Fruit fly (Drosophila melanogaster): Measurements from ENCODE around the gene Pde1c.

Pde1c gene

DNA sequence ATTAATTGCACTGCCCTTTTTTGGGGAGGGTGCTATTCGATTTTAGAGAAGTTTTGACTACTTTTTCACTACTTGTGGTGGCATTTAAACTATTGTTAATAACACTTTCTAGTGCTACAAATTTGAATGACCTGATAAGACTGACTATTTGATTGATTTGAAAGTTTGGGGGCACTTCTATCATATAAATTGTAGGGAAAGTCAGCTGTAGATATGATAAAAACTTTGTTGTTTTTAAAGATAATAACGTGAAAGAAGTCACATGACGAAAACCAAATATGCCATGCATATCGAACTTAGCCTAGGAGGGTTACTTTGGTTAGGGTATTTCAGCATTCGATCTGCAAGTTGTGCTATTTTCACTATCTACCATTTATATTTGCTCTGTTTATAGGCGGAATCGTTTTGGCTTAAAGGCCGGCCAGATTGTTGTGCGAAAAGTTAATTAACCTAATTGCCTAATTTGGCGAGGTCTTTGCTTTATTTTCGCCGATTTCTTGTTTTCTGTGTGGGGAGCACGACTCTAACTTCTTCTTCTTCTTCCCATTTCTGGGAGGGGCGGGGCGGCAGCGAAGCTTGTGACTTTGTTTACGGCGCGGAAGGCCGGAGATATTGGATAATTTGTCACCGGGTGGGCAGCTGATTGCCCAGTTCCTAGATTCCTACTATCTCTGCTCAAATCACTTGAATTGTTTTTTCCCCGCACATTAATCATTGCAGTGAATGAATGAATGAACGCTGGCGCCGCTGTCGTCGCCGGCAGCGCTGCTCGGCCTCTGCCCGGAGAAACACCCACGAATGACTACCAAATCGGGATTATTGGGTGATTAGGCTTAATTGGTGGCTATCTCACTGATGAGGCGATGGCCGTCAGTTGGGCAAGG is 115.3 kb downstream of the Pde1c start (continued):
- TF ChIP-seq CG11398 (GFP tag; optimal IDR thresholded peaks at IDR 0.05): no peak
- peak; percentile 11 for TF ChIP-seq Meics (GFP tag; optimal IDR thresholded peaks at IDR 0.05)
- TF ChIP-seq Sry-β (GFP tag; optimal IDR thresholded peaks at IDR 0.05): no peak
- no peak for TF ChIP-seq bbx (GFP tag; IDR thresholded peaks at IDR 0.05; ENCODE audit: partially characterized antibody)
- TF ChIP-seq CG4424 (GFP tag; optimal IDR thresholded peaks at IDR 0.05): no peak
- no peak for TF ChIP-seq az2 (GFP tag; optimal IDR thresholded peaks at IDR 0.05)
- TF ChIP-seq D19A (tag; optimal IDR thresholded peaks at IDR 0.05): peak; percentile 86
- TF ChIP-seq fd64A (GFP tag; optimal IDR thresholded peaks at IDR 0.05): no peak
- TF ChIP-seq pan (optimal IDR thresholded peaks at IDR 0.05): no peak
- no peak for TF ChIP-seq pan (GFP tag; optimal IDR thresholded peaks at IDR 0.05 in 1 of 2, IDR thresholded peaks at IDR 0.05 in 1 of 2)
- TF ChIP-seq crp (GFP tag; optimal IDR thresholded peaks at IDR 0.05): no peak
- TF ChIP-seq CG8281 (tag; optimal IDR thresholded peaks at IDR 0.05): no peak
- TF ChIP-seq zfh2 (GFP tag; optimal IDR thresholded peaks at IDR 0.05): peak; percentile 1
- no peak for TF ChIP-seq slou (GFP tag; optimal IDR thresholded peaks at IDR 0.05)
- peak; percentile 27 for TF ChIP-seq gem (tag; optimal IDR thresholded peaks at IDR 0.05)
- TF ChIP-seq hb (GFP tag; IDR thresholded peaks at IDR 0.05; ENCODE audit: partially characterized antibody): peak; percentile 50; the same call in 1 of the 3 replicates
- no peak for TF ChIP-seq CG8944 (GFP tag; optimal IDR thresholded peaks at IDR 0.05)
- TF ChIP-seq ken (GFP tag; IDR thresholded peaks at IDR 0.05): no peak
- TF ChIP-seq lov (optimal IDR thresholded peaks at IDR 0.05): no peak
- TF ChIP-seq lov (GFP tag; IDR thresholded peaks at IDR 0.05): no peak
- no peak; the same call in 3 of the 4 replicates for TF ChIP-seq Dll (GFP tag; IDR thresholded peaks at IDR 0.05; ENCODE audit: partially characterized antibody)
- TF ChIP-seq slbo (GFP tag; IDR thresholded peaks at IDR 0.05): no peak
- no peak for TF ChIP-seq CG32772 (GFP tag; IDR thresholded peaks at IDR 0.05)
- no peak for TF ChIP-seq klu (GFP tag; IDR thresholded peaks at IDR 0.05)
- 0 out of 2 replicates have a peak, but pooled peaks have one; percentile 19 for TF ChIP-seq CG32532 (GFP tag; IDR thresholded peaks at IDR 0.05)
- no peak for TF ChIP-seq Jarid2 (GFP tag; optimal IDR thresholded peaks at IDR 0.05)
- TF ChIP-seq mirr (GFP tag; optimal IDR thresholded peaks at IDR 0.05): no peak
- TF ChIP-seq CG2712 (tag; optimal IDR thresholded peaks at IDR 0.05): no peak
- TF ChIP-seq CG12236 (GFP tag; optimal IDR thresholded peaks at IDR 0.05): no peak
- TF ChIP-seq CG5245 (GFP tag; optimal IDR thresholded peaks at IDR 0.05): no peak
- TF ChIP-seq Dp (GFP tag; optimal IDR thresholded peaks at IDR 0.05): no peak
- no peak for TF ChIP-seq Aef1 (GFP tag; IDR thresholded peaks at IDR 0.05)
- peak; percentile 28 for TF ChIP-seq D (optimal IDR thresholded peaks at IDR 0.05)
- TF ChIP-seq D (GFP tag; optimal IDR thresholded peaks at IDR 0.05): no peak
- TF ChIP-seq Max (GFP tag; optimal IDR thresholded peaks at IDR 0.05): no peak
- TF ChIP-seq Bgb (GFP tag; IDR thresholded peaks at IDR 0.05; ENCODE audit: partially characterized antibody): no peak
- TF ChIP-seq CG3995 (GFP tag; optimal IDR thresholded peaks at IDR 0.05): no peak
- TF ChIP-seq CG12942 (GFP tag; optimal IDR thresholded peaks at IDR 0.05): no peak
- no peak for TF ChIP-seq Fer3 (tag; optimal IDR thresholded peaks at IDR 0.05)
- TF ChIP-seq CTCF (GFP tag; optimal IDR thresholded peaks at IDR 0.05): no peak
- TF ChIP-seq corto (GFP tag; optimal IDR thresholded peaks at IDR 0.05): no peak
- TF ChIP-seq CG10431 (GFP tag; optimal IDR thresholded peaks at IDR 0.05): no peak
- no peak for TF ChIP-seq her (GFP tag; optimal IDR thresholded peaks at IDR 0.05)
- no peak for TF ChIP-seq CG6765 (GFP tag; optimal IDR thresholded peaks at IDR 0.05)
- no peak for TF ChIP-seq CG1603 (tag; optimal IDR thresholded peaks at IDR 0.05)
- no peak for TF ChIP-seq ham (GFP tag; IDR thresholded peaks at IDR 0.05)
- TF ChIP-seq CG17385 (GFP tag; optimal IDR thresholded peaks at IDR 0.05): peak; percentile 93
- TF ChIP-seq Camta (GFP tag; optimal IDR thresholded peaks at IDR 0.05): no peak
- TF ChIP-seq sug (tag; optimal IDR thresholded peaks at IDR 0.05): peak; percentile 11
- TF ChIP-seq Taf1 (GFP tag; IDR thresholded peaks at IDR 0.05): no peak
- TF ChIP-seq z (GFP tag; IDR thresholded peaks at IDR 0.05): no peak
